Fruit fly (Drosophila melanogaster): ENCODE results near the gene milt.

milt gene

dm6 chr2L:7026988-7027908 lies 10.4 kb upstream of the milt start, which contains the start of the genes CG31908 and MME1 (continued):
- no peak for TF ChIP-seq nau (GFP tag; optimal IDR thresholded peaks at IDR 0.05)
- TF ChIP-seq CrebB (tag; optimal IDR thresholded peaks at IDR 0.05), result no peak
- peak; percentile 94 for TF ChIP-seq Med (GFP tag)
- TF ChIP-seq tio (GFP tag; optimal IDR thresholded peaks at IDR 0.05), result no peak
- TF ChIP-seq CHES-1-like (GFP tag; optimal IDR thresholded peaks at IDR 0.05), result peak; percentile 10
- TF ChIP-seq CG15514 (GFP tag; optimal IDR thresholded peaks at IDR 0.05), result peak; percentile 27
- TF ChIP-seq Bteb2 (GFP tag; optimal IDR thresholded peaks at IDR 0.05), result no peak
- TF ChIP-seq phol (tag; optimal IDR thresholded peaks at IDR 0.05), result peak; percentile 18
- 0 out of 2 replicates have a peak, but pooled peaks have one; percentile 5 for TF ChIP-seq sisA (GFP tag; IDR thresholded peaks at IDR 0.05)
- TF ChIP-seq Meics (GFP tag; optimal IDR thresholded peaks at IDR 0.05), result no peak
- TF ChIP-seq CG2712 (tag; optimal IDR thresholded peaks at IDR 0.05), result peak; percentile 29
- TF ChIP-seq CG2129 (GFP tag; IDR thresholded peaks at IDR 0.05; ENCODE audit: partially characterized antibody), result 0 out of 2 replicates have a peak, but pooled peaks have one; percentile 34
- peak; percentile 28 for TF ChIP-seq HmgZ (tag; optimal IDR thresholded peaks at IDR 0.05)
- peak; percentile 3 for TF ChIP-seq CG18262 (tag; optimal IDR thresholded peaks at IDR 0.05)
- no peak for TF ChIP-seq CG15073 (GFP tag; optimal IDR thresholded peaks at IDR 0.05)
- TF ChIP-seq CG9609 (GFP tag; optimal IDR thresholded peaks at IDR 0.05), result peak; percentile 27
- peak; percentile 40 for TF ChIP-seq ems (GFP tag; optimal IDR thresholded peaks at IDR 0.05)
- TF ChIP-seq dysf (GFP tag; IDR thresholded peaks at IDR 0.05), result no peak
- peak; percentile 43 for TF ChIP-seq ind (GFP tag; optimal IDR thresholded peaks at IDR 0.05)
- 0 out of 3 replicates have a peak, but pooled peaks have one; percentile 42 for TF ChIP-seq ci (GFP tag; IDR thresholded peaks at IDR 0.05)
- peak; percentile 68 for TF ChIP-seq zfh2 (GFP tag; optimal IDR thresholded peaks at IDR 0.05)
- TF ChIP-seq CG1603 (tag; optimal IDR thresholded peaks at IDR 0.05), result peak; percentile 42
- no peak for TF ChIP-seq Drgx (GFP tag; IDR thresholded peaks at IDR 0.05)
- TF ChIP-seq CG34422 (GFP tag; IDR thresholded peaks at IDR 0.05), result peak; percentile 69; the same call in 2 of the 3 replicates
- no peak for TF ChIP-seq otp (GFP tag; IDR thresholded peaks at IDR 0.05)
- peak; percentile 75; the same call in 1 of the 2 replicates for TF ChIP-seq ato (GFP tag; IDR thresholded peaks at IDR 0.05; ENCODE audit: partially characterized antibody)
- TF ChIP-seq CG2116 (GFP tag; optimal IDR thresholded peaks at IDR 0.05), result peak; percentile 91
- no peak for TF ChIP-seq CG6813 (GFP tag; optimal IDR thresholded peaks at IDR 0.05)
- TF ChIP-seq kay (GFP tag; optimal IDR thresholded peaks at IDR 0.05), result peak; percentile 11
- peak; percentile 15 for TF ChIP-seq Hmx (GFP tag; optimal IDR thresholded peaks at IDR 0.05)
- peak; percentile 72 for TF ChIP-seq BEAF-32 (GFP tag; optimal IDR thresholded peaks at IDR 0.05)
- peak; percentile 6 for TF ChIP-seq Hr3 (GFP tag; optimal IDR thresholded peaks at IDR 0.05)
- peak; percentile 56 for TF ChIP-seq dm (GFP tag; optimal IDR thresholded peaks at IDR 0.05)
- peak; percentile 16 for TF ChIP-seq Nf-YC (tag; optimal IDR thresholded peaks at IDR 0.05)
- peak; percentile 88 for TF ChIP-seq Dll (GFP tag; IDR thresholded peaks at IDR 0.05; ENCODE audit: partially characterized antibody)
- TF ChIP-seq Sox102F (GFP tag; optimal IDR thresholded peaks at IDR 0.05), result no peak
- TF ChIP-seq CG2202 (tag; optimal IDR thresholded peaks at IDR 0.05), result no peak
- TF ChIP-seq CG14860 (GFP tag; IDR thresholded peaks at IDR 0.05; ENCODE audit: partially characterized antibody), result peak; percentile 78
- peak; percentile 30 for TF ChIP-seq CG18476 (GFP tag; optimal IDR thresholded peaks at IDR 0.05)
- TF ChIP-seq CG17186 (GFP tag; optimal IDR thresholded peaks at IDR 0.05), result peak; percentile 43
- TF ChIP-seq CG4282 (GFP tag; optimal IDR thresholded peaks at IDR 0.05), result no peak
- TF ChIP-seq E2f2 (GFP tag; IDR thresholded peaks at IDR 0.05), result peak; percentile 67
- TF ChIP-seq CG42726 (GFP tag; IDR thresholded peaks at IDR 0.05; ENCODE audit: partially characterized antibody), result 0 out of 2 replicates have a peak, but pooled peaks have one; percentile 9
- no peak for TF ChIP-seq en (GFP tag; optimal IDR thresholded peaks at IDR 0.05)
- peak; percentile 79 for TF ChIP-seq CG34224 (GFP tag; IDR thresholded peaks at IDR 0.05; ENCODE audit: partially characterized antibody)
- no peak for TF ChIP-seq ac (GFP tag; optimal IDR thresholded peaks at IDR 0.05)
- peak; percentile 60 for TF ChIP-seq amos (GFP tag; IDR thresholded peaks at IDR 0.05; ENCODE audit: partially characterized antibody)
